Worm (Caenorhabditis elegans) whole organism, L3 larva: ENCODE data around the gene F42A10.7.

Source experiments
- eor-1 ChIP-seq, 2 experiments: fragments of 150-350 bp; optimal IDR thresholded peaks; 2 replicates each; lab custom pipeline; 2014 to 2018; ENCODE audit warnings: missing biosample characterization in 2 of 2, missing genetic modification characterization in 2 of 2
- jun-1 ChIP-seq: fragments of 150-350 bp; optimal IDR thresholded peaks from 2 replicates; lab custom pipeline; 2014; ENCODE audit warnings: missing biosample characterization, missing genetic modification reagents, missing genetic modification characterization
- nfya-1 ChIP-seq: sonication (generic microtip); optimal IDR thresholded peaks from 2 replicates; lab custom pipeline; 2017; ENCODE audit warnings: missing genetic modification characterization, mild to moderate bottlenecking, missing compliant biosample characterization, antibody characterized with exemption, moderate library complexity; ENCODE audit not compliant: insufficient read depth
- nhr-76 ChIP-seq: fragments of 150-350 bp; sonication (generic microtip); optimal IDR thresholded peaks from 5 replicates; lab custom pipeline; 2014; ENCODE audit warnings: missing biosample characterization, missing genetic modification characterization
- nhr-77 ChIP-seq: fragments of 150-350 bp; optimal IDR thresholded peaks from 2 replicates; lab custom pipeline; 2014; ENCODE audit warnings: missing biosample characterization, missing genetic modification characterization
- pha-4 ChIP-seq: fragments of 150-350 bp; optimal IDR thresholded peaks from 2 replicates; lab custom pipeline; 2014; ENCODE audit warnings: missing biosample characterization, missing genetic modification reagents, missing genetic modification characterization
- tbx-2 ChIP-seq: sonication (generic microtip); optimal IDR thresholded peaks from 2 replicates; lab custom pipeline; 2016; ENCODE audit warnings: mild to moderate bottlenecking, missing genetic modification characterization, missing compliant biosample characterization

DNA sequence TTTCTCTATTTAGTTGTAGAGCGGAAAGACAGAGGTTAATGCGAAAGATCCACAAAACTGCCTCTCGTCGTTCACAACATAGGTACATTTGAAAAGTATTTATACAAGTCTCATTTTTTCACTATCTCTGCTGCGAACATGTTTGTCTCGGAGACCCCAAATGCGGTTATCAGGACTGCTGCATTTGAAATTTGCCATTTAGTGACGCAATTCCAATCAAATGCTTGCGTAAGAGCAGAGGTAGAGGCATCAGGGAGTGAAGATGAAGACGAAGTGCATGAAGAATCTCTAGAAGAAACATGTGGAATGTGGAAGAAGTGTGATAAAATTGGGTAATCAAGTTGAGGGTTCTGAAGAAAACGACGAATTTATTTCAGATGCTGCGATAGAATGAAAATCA, 44.4 kb downstream of the F42A10.7 start:
- TF ChIP-seq eor-1 (tag; optimal IDR thresholded peaks at IDR 0.05; lab: Kevin White, UChicago) (no peak), pha-4 (tag; lab: Kevin White, UChicago) (no peak), nhr-77 (tag; lab: Kevin White, UChicago) (no peak), nhr-76 (no peak), tbx-2 (no peak), nfya-1 (tag; lab: Kevin White, UChicago) (no peak), jun-1 (tag; lab: Kevin White, UChicago) (no peak)
